Worm (Caenorhabditis elegans) whole organism, late embryonic: Measurements from ENCODE around the gene F54H12.8.

Experiments
- F13H6.1 ChIP-seq: sonication (generic microtip); optimal IDR thresholded peaks from 2 replicates; lab custom pipeline; 2016; ENCODE audit warnings: missing genetic modification characterization, missing compliant biosample characterization
- K09A11.1 ChIP-seq: sonication (generic microtip); optimal IDR thresholded peaks from 2 replicates; lab custom pipeline; 2017; ENCODE audit warnings: antibody characterized with exemption, mild to moderate bottlenecking, missing genetic modification characterization, missing compliant biosample characterization; ENCODE audit not compliant: insufficient read depth
- ceh-31 ChIP-seq: sonication (generic microtip); optimal IDR thresholded peaks from 2 replicates; lab custom pipeline; 2016; ENCODE audit warnings: missing genetic modification characterization, missing compliant biosample characterization
- dmd-4 ChIP-seq: sonication (generic microtip); optimal IDR thresholded peaks from 2 replicates; lab custom pipeline; 2016; ENCODE audit warnings: borderline replicate concordance, missing genetic modification characterization, missing compliant biosample characterization
- elt-2 ChIP-seq: sonication (generic microtip); optimal IDR thresholded peaks from 2 replicates; lab custom pipeline; 2016; ENCODE audit warnings: missing genetic modification reagents, missing genetic modification characterization, missing compliant biosample characterization
- eyg-1 ChIP-seq: sonication (generic microtip); optimal IDR thresholded peaks from 2 replicates; lab custom pipeline; 2016; ENCODE audit warnings: missing genotype, missing genetic modification characterization, missing compliant biosample characterization
- gmeb-2 ChIP-seq: sonication (generic microtip); optimal IDR thresholded peaks from 2 replicates; lab custom pipeline; 2016; ENCODE audit warnings: missing genetic modification characterization, inconsistent platforms, missing compliant biosample characterization
- hlh-30 ChIP-seq: sonication (generic microtip); optimal IDR thresholded peaks from 2 replicates; lab custom pipeline; 2017; ENCODE audit warnings: antibody characterized with exemption, missing genetic modification characterization, missing compliant biosample characterization; ENCODE audit not compliant: insufficient read depth
- lin-11 ChIP-seq: fragments of 200-800 bp; sonication (Bioruptor generic); optimal IDR thresholded peaks from 2 replicates; lab custom pipeline; 2018; ENCODE audit warnings: mild to moderate bottlenecking, missing genetic modification characterization, missing compliant biosample characterization
- pat-9 ChIP-seq: fragments of 200-800 bp; sonication (Bioruptor generic); optimal IDR thresholded peaks from 2 replicates; lab custom pipeline; 2018; ENCODE audit warnings: mild to moderate bottlenecking, missing genetic modification characterization, moderate library complexity, missing compliant biosample characterization
- pqm-1 ChIP-seq: sonication (generic microtip); optimal IDR thresholded peaks from 2 replicates; lab custom pipeline; 2016; ENCODE audit warnings: missing genetic modification characterization, missing compliant biosample characterization
- tbx-2 ChIP-seq: sonication (generic microtip); optimal IDR thresholded peaks from 2 replicates; lab custom pipeline; 2016; ENCODE audit warnings: missing genetic modification characterization, missing compliant biosample characterization
- unc-55 ChIP-seq: sonication (generic microtip); optimal IDR thresholded peaks from 2 replicates; lab custom pipeline; 2017; ENCODE audit warnings: missing biosample characterization, missing genetic modification reagents, missing genetic modification characterization

DNA sequence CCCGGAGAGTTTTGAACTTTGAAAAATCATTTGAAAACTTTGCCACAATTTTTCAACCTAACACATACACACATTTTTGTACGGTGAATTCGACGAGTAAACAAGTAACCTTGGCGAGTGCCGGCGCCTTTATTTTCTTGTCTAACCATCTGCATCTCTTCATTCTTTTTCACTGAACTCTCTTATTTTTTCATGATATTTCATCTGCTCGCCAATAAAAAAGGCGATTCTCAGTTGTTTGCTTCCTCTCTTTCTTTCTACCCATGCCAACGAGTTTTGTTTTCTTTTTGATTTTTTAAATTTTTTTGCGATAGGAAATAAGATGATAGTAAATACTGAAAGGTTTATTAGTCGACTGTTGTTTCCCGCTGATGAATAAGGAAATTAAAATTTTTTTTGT lies 9.7 kb upstream of the F54H12.8 start:
- no peak for TF ChIP-seq ceh-31
- TF ChIP-seq elt-2 = no peak
- TF ChIP-seq pqm-1 (tag; lab: Kevin White, UChicago) = no peak
- TF ChIP-seq F13H6.1 (tag; lab: Kevin White, UChicago) = no peak
- no peak for TF ChIP-seq gmeb-2 (tag; lab: Kevin White, UChicago)
- no peak for TF ChIP-seq K09A11.1
- TF ChIP-seq tbx-2 (tag; lab: Kevin White, UChicago) = no peak
- no peak for TF ChIP-seq eyg-1
- no peak for TF ChIP-seq hlh-30 (tag; lab: Kevin White, UChicago)
- no peak for TF ChIP-seq pat-9 (tag; lab: Kevin White, UChicago)
- no peak for TF ChIP-seq dmd-4 (tag; lab: Kevin White, UChicago)
- TF ChIP-seq lin-11 (tag; lab: Kevin White, UChicago) = no peak
- TF ChIP-seq unc-55 = no peak
